Worm (Caenorhabditis elegans): Measurements from ENCODE around the gene str-236.

str-236 gene

DNA sequence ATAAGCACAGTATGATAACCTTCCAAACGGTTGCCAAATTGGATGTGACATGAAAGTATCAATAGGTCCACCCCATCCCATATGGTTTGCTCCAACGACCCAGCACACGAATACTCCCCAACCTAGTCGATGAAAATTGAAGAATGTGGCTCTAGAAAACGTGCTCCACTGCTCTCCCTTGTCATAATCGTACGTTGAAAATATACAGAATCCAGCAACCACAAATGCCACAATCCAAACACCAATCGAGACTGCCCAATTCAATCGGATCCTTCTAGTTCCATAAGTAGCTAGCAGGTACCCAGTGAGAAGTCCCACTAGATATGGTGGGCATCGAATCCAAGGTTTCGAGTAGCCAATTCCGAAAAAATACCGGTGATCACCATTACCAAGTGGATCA lies 11.0 kb upstream of the str-236 start:
- TF ChIP-seq eor-1 (tag; optimal IDR thresholded peaks at IDR 0.05), result no peak

DNA sequence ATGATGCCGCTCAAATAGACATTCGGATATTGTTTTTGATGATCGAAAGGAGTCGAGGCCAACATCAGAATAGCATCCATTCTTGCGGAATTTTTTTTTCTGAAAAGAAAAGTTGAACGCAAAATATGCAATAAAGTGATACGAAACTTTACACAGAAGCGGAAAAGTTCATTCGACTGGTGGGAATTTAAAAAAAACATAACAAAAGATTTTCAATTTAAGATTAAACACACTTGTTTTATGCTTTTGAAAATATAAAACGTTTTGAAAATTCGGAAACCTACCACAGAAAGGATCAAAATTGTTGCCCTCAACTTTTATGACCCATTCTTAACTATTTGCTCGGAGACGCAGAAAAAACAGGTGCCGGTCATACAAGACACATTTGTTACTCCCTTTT lies 9.1 kb upstream of the str-236 start, which contains the start of gene K02H11.9:
Gene K02H11.9 (minus strand): TSS at position 101 of the 400 bp plus-strand sequence.
- TF ChIP-seq elt-2 (tag; optimal IDR thresholded peaks at IDR 0.05) (no peak), elt-1 (tag; optimal IDR thresholded peaks at IDR 0.05) (no peak), pha-4 (tag; optimal IDR thresholded peaks at IDR 0.05) (no peak), fkh-10 (GFP tag; optimal IDR thresholded peaks at IDR 0.05) (no peak), nhr-23 (tag; optimal IDR thresholded peaks at IDR 0.05) (no peak), hmg-11 (tag; optimal IDR thresholded peaks at IDR 0.05) (no peak), ztf-11 (tag; optimal IDR thresholded peaks at IDR 0.05) (no peak), nhr-77 (tag; optimal IDR thresholded peaks at IDR 0.05) (no peak), unc-62 (GFP tag; optimal IDR thresholded peaks at IDR 0.05) (no peak), nhr-67 (tag; optimal IDR thresholded peaks at IDR 0.05) (no peak)

DNA sequence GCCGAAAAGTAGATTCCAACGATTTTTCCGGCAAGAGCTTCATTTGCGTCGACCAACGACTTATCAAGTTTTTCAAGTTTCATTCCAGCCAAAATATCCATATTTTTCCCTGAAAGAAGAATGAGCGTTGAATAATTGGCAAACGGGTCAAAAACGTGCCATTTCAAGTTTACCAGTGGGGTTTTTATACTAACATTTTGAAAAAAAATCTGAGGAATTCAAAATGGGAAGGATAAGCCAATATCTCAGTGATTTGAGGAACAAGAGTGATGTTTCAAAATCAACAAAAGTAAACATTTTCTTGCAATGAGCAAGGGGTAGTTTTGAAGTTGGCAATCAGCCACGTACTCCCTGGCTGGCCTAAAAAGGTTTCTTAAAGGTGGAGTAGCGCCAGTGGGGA lies 6.4 kb upstream of the str-236 start, which contains the start of gene trx-5:
Gene trx-5 (minus strand): TSS at position 101 of the 400 bp plus-strand sequence.
- TF ChIP-seq lsy-12 (tag; optimal IDR thresholded peaks at IDR 0.05) (no peak), elt-2 (tag; optimal IDR thresholded peaks at IDR 0.05) (no peak)

ce11 chrV:1532455-1532854 lies 4.6 kb upstream of the str-236 start:
- TF ChIP-seq mdl-1 (tag; optimal IDR thresholded peaks at IDR 0.05) (no peak), sea-2 (GFP tag; optimal IDR thresholded peaks at IDR 0.05) (no peak), lin-39 (tag; optimal IDR thresholded peaks at IDR 0.05) (no peak), nhr-28 (tag; optimal IDR thresholded peaks at IDR 0.05) (no peak), nhr-67 (tag; optimal IDR thresholded peaks at IDR 0.05) (no peak), fkh-2 (tag; optimal IDR thresholded peaks at IDR 0.05) (no peak), fkh-10 (GFP tag; optimal IDR thresholded peaks at IDR 0.05) (no peak), nhr-76 (tag; optimal IDR thresholded peaks at IDR 0.05) (no peak), daf-12 (tag; optimal IDR thresholded peaks at IDR 0.05) (no peak), nhr-77 (tag; optimal IDR thresholded peaks at IDR 0.05) (no peak), ceh-16 (tag; optimal IDR thresholded peaks at IDR 0.05) (no peak), egl-27 (tag; optimal IDR thresholded peaks at IDR 0.05) (no peak), nhr-237 (tag; optimal IDR thresholded peaks at IDR 0.05) (no peak), unc-62 (GFP tag; optimal IDR thresholded peaks at IDR 0.05) (no peak), lin-15B (tag; optimal IDR thresholded peaks at IDR 0.05) (no peak), nhr-11 (tag; optimal IDR thresholded peaks at IDR 0.05) (no peak), egl-5 (tag; optimal IDR thresholded peaks at IDR 0.05) (no peak), elt-3 (tag; optimal IDR thresholded peaks at IDR 0.05) (no peak), tbx-2 (tag; optimal IDR thresholded peaks at IDR 0.05) (no peak)

DNA sequence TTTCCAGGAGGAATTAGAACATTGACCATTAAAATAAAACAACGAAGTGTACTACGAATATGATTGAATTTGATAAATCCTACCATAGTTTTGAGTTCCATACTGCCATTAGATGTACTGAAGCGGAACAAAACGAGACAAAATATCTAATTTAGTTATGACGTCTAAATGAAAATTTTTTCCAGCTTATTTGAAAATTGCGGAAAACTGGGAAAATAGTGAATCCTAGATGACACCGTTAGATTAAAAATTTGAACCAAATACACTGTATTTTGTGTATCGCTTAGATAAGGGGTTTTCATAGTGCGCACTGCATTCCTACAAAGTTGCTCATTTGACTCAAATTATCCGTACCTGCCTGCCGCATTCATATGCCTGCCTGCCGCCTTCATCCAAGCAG lies 3.3 kb upstream of the str-236 start, which contains the start of gene K02H11.4:
Gene K02H11.4 (minus strand): TSS at position 101 of the 400 bp plus-strand sequence.
- TF ChIP-seq ztf-4 (tag; optimal IDR thresholded peaks at IDR 0.05), result no peak
- TF ChIP-seq jun-1 (tag; optimal IDR thresholded peaks at IDR 0.05), result no peak

DNA sequence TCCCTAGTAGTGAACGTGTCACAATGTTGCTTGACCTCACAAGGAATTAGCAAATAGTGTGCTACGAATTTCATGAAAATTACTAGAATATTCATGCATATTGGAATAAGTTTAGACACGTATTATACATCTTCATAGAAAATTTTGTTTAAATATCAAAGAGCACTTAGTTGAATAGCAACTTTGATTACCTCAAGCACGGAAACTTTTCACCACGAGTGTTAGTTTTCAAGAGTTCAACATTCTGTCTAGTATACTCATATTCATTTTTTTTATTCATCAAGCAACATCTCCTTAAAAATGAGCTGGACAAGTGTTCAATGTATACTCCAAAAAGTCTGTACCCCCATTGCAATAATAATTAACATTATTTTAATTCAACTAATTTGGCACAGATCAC lies 5.4 kb downstream of the str-236 start, which contains the start of gene str-243:
Gene str-243 (plus strand): TSS at position 301 of the 400 bp plus-strand sequence.
- TF ChIP-seq fos-1 (tag; optimal IDR thresholded peaks at IDR 0.05) (no peak), fkh-2 (tag; optimal IDR thresholded peaks at IDR 0.05) (no peak), mdl-1 (tag; optimal IDR thresholded peaks at IDR 0.05) (no peak), nfya-1 (tag; optimal IDR thresholded peaks at IDR 0.05; ENCODE audit: insufficient read depth) (no peak), ceh-82 (tag; optimal IDR thresholded peaks at IDR 0.05) (no peak), unc-39 (tag; optimal IDR thresholded peaks at IDR 0.05) (no peak), egl-5 (tag; optimal IDR thresholded peaks at IDR 0.05) (no peak), lin-39 (tag; optimal IDR thresholded peaks at IDR 0.05) (no peak), nhr-25 (tag; optimal IDR thresholded peaks at IDR 0.05) (no peak), nhr-76 (tag; optimal IDR thresholded peaks at IDR 0.05) (no peak), skn-1 (tag; optimal IDR thresholded peaks at IDR 0.05) (no peak), pqm-1 (tag; optimal IDR thresholded peaks at IDR 0.05) (no peak), egl-27 (tag; optimal IDR thresholded peaks at IDR 0.05) (no peak), nhr-43 (tag; optimal IDR thresholded peaks at IDR 0.05; ENCODE audit: poor library complexity, severe bottlenecking) (no peak), nhr-23 (tag; optimal IDR thresholded peaks at IDR 0.05) (no peak), fkh-10 (GFP tag; optimal IDR thresholded peaks at IDR 0.05) (no peak), R02D3.7 (tag; optimal IDR thresholded peaks at IDR 0.05) (no peak), nhr-237 (tag; optimal IDR thresholded peaks at IDR 0.05) (no peak), nhr-67 (tag; optimal IDR thresholded peaks at IDR 0.05) (no peak), nhr-11 (tag; optimal IDR thresholded peaks at IDR 0.05) (no peak)

Measured in whole organism, L3 larva.